2 worm cellular contexts compared by ENCODE assay signal in the genomic region with DNA sequence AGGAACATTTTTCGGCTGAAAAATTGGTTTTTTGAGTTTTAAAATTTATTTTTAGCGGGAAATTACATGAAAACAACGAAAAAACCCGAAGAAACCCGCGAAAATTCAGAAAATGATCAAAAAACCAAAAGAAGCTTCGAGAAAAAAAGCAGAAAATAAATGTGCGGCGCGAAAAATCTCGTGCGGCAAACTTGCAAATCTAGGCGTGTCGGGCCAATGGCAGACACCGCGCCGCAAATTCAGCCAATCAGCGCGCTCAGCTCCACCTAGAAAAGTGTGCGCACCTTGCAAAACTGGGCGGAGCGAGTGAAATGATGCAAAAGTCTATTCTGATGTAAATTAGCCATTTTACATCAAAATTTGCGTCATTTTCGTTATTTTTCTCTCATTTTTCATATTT.
TF ChIP-seq lines count a peak whose summit lies in the region.

A gene (minus strand): TSS at position 15 of the 400 bp plus-strand sequence.

TF ChIP-seq in whole organism, L1 larva, 84 proteins besides CTCF, POLR2A, EP300 and RAD21 (continued from another document):
- TF ChIP-seq pqm-1 (tag; optimal IDR thresholded peaks at IDR 0.05; lab: Kevin White, UChicago) (no peak), tbx-2 (tag; optimal IDR thresholded peaks at IDR 0.05; lab: Kevin White, UChicago) (peak; percentile 99), fos-1 (tag; optimal IDR thresholded peaks at IDR 0.05; lab: Kevin White, UChicago) (peak; percentile 92), unc-62 (GFP tag; optimal IDR thresholded peaks at IDR 0.05; lab: Kevin White, UChicago) (peak; percentile 73), unc-86 (tag; optimal IDR thresholded peaks at IDR 0.05; lab: Kevin White, UChicago) (peak; percentile 100), jun-1 (tag; optimal IDR thresholded peaks at IDR 0.05; lab: Kevin White, UChicago) (peak; percentile 98), ama-1 (optimal IDR thresholded peaks at IDR 0.05; lab: Kevin White, UChicago) (peak; percentile 78), swsn-7 (tag; optimal IDR thresholded peaks at IDR 0.05; lab: Kevin White, UChicago) (peak; percentile 99), lir-3 (tag; optimal IDR thresholded peaks at IDR 0.05; lab: Kevin White, UChicago; ENCODE audit: poor library complexity) (peak; percentile 97), hpl-2 (GFP tag; optimal IDR thresholded peaks at IDR 0.05; lab: Kevin White, UChicago) (peak; percentile 97), tlp-1 (tag; optimal IDR thresholded peaks at IDR 0.05; lab: Kevin White, UChicago) (no peak), dsc-1 (tag; optimal IDR thresholded peaks at IDR 0.05; lab: Kevin White, UChicago) (peak; percentile 100), sox-4 (tag; optimal IDR thresholded peaks at IDR 0.05; lab: Kevin White, UChicago) (peak; percentile 98), skn-1 (tag; optimal IDR thresholded peaks at IDR 0.05; lab: Kevin White, UChicago) (peak; percentile 92), ceh-82 (tag; optimal IDR thresholded peaks at IDR 0.05; lab: Kevin White, UChicago) (peak; percentile 95 to 97 (median 97)), elt-3 (tag; optimal IDR thresholded peaks at IDR 0.05; lab: Kevin White, UChicago) (peak in 3 of 6 experiments; percentile 86 to 97 (median 94)), nhr-77 (tag; optimal IDR thresholded peaks at IDR 0.05; lab: Kevin White, UChicago) (peak; percentile 92), zip-4 (GFP tag; optimal IDR thresholded peaks at IDR 0.05; lab: Kevin White, UChicago) (peak; percentile 96), ztf-11 (tag; optimal IDR thresholded peaks at IDR 0.05; lab: Kevin White, UChicago) (peak; percentile 99 to 100), sup-37 (GFP tag; optimal IDR thresholded peaks at IDR 0.05; lab: Kevin White, UChicago) (peak; percentile 98), snpc-4 (tag; optimal IDR thresholded peaks at IDR 0.05; lab: Kevin White, UChicago) (peak; percentile 90), ces-1 (GFP tag; optimal IDR thresholded peaks at IDR 0.05; lab: Kevin White, UChicago) (no peak), mef-2 (tag; optimal IDR thresholded peaks at IDR 0.05; lab: Kevin White, UChicago) (peak; percentile 85), aly-2 (tag; optimal IDR thresholded peaks at IDR 0.05; lab: Kevin White, UChicago) (peak; percentile 96), blmp-1 (tag; optimal IDR thresholded peaks at IDR 0.05; lab: Kevin White, UChicago) (peak; percentile 82), nhr-90 (tag; optimal IDR thresholded peaks at IDR 0.05; lab: Kevin White, UChicago; ENCODE audit: poor library complexity) (peak; percentile 99), egl-13 (tag; optimal IDR thresholded peaks at IDR 0.05; lab: Kevin White, UChicago) (peak; percentile 99), fkh-8 (tag; optimal IDR thresholded peaks at IDR 0.05; lab: Kevin White, UChicago) (peak; percentile 99)

TF ChIP-seq in whole organism, young adult, 124 proteins besides CTCF, POLR2A, EP300 and RAD21 (continued from another document):
- peak; percentile 68 for TF ChIP-seq sptf-2 (GFP tag; optimal IDR thresholded peaks at IDR 0.05; lab: Kevin White, UChicago)
- TF ChIP-seq hrde-1 (tag; optimal IDR thresholded peaks at IDR 0.05; lab: Kevin White, UChicago; ENCODE audit: borderline replicate concordance) = peak; percentile 96
- TF ChIP-seq hlh-26 (GFP tag; conservative IDR thresholded peaks at IDR 0.05; lab: Robert Waterston, UW) = no peak
- peak; percentile 97 for TF ChIP-seq C17E4.6 (GFP tag; IDR thresholded peaks at IDR 0.05; lab: Robert Waterston, UW)
- peak; percentile 92 for TF ChIP-seq madf-8 (GFP tag; conservative IDR thresholded peaks at IDR 0.05; lab: Robert Waterston, UW)
- peak; percentile 91 for TF ChIP-seq hmg-20 (GFP tag; IDR thresholded peaks at IDR 0.05; lab: Robert Waterston, UW)
- no peak for TF ChIP-seq sdz-38 (tag; optimal IDR thresholded peaks at IDR 0.05; lab: Kevin White, UChicago)
- peak; percentile 24 for TF ChIP-seq ccch-3 (GFP tag; optimal IDR thresholded peaks at IDR 0.05; lab: Kevin White, UChicago)
- peak; percentile 90 for TF ChIP-seq Y79H2A.3 (GFP tag; conservative IDR thresholded peaks at IDR 0.05; lab: Robert Waterston, UW)
- peak; percentile 100 for TF ChIP-seq nfya-2 (GFP tag; IDR thresholded peaks at IDR 0.05; lab: Robert Waterston, UW)
- peak; percentile 100 for TF ChIP-seq C06A6.2 (GFP tag; conservative IDR thresholded peaks at IDR 0.05; lab: Robert Waterston, UW)
- peak; percentile 98 for TF ChIP-seq ceh-27 (GFP tag; optimal IDR thresholded peaks at IDR 0.05; lab: Kevin White, UChicago)
- TF ChIP-seq F10E7.11 (tag; optimal IDR thresholded peaks at IDR 0.05; lab: Kevin White, UChicago) = peak; percentile 96
- TF ChIP-seq madf-6 (GFP tag; IDR thresholded peaks at IDR 0.05; lab: Robert Waterston, UW) = peak; percentile 97
- TF ChIP-seq F37B4.10 (GFP tag; IDR thresholded peaks at IDR 0.05; lab: Robert Waterston, UW) = peak; percentile 96
- peak; percentile 99 for TF ChIP-seq hsf-1 (GFP tag; IDR thresholded peaks at IDR 0.05; lab: Robert Waterston, UW)
- TF ChIP-seq lir-1 (GFP tag; conservative IDR thresholded peaks at IDR 0.05; lab: Robert Waterston, UW) = peak; percentile 97
- no peak for TF ChIP-seq nhr-179 (tag; optimal IDR thresholded peaks at IDR 0.05; lab: Kevin White, UChicago)
- peak; percentile 80 for TF ChIP-seq egrh-3 (GFP tag; IDR thresholded peaks at IDR 0.05; lab: Robert Waterston, UW)
- peak; percentile 64 for TF ChIP-seq tbx-9 (tag; optimal IDR thresholded peaks at IDR 0.05; lab: Kevin White, UChicago; ENCODE audit: borderline replicate concordance)
- TF ChIP-seq ztf-25 (GFP tag; IDR thresholded peaks at IDR 0.05; lab: Robert Waterston, UW) = 0 out of 2 replicates have a peak, but pooled peaks have one; percentile 73
- TF ChIP-seq F22D6.2 (tag; optimal IDR thresholded peaks at IDR 0.05; lab: Kevin White, UChicago) = peak; percentile 87
- TF ChIP-seq chd-7 (tag; optimal IDR thresholded peaks at IDR 0.05; lab: Kevin White, UChicago) = peak; percentile 98
- TF ChIP-seq lin-35 (GFP tag; optimal IDR thresholded peaks at IDR 0.05; lab: Kevin White, UChicago) = peak; percentile 72 to 95 (median 94)
- TF ChIP-seq cebp-1 (GFP tag; IDR thresholded peaks at IDR 0.05; lab: Robert Waterston, UW) = peak; percentile 77
- peak; percentile 96 for TF ChIP-seq cebp-1 (tag; optimal IDR thresholded peaks at IDR 0.05; lab: Kevin White, UChicago)
- TF ChIP-seq F57C9.4 (tag; optimal IDR thresholded peaks at IDR 0.05; lab: Kevin White, UChicago) = peak; percentile 93
- TF ChIP-seq madf-3 (GFP tag; IDR thresholded peaks at IDR 0.05; lab: Robert Waterston, UW) = peak; percentile 96
- peak; percentile 80 for TF ChIP-seq tbp1 (GFP tag; optimal IDR thresholded peaks at IDR 0.05; lab: Kevin White, UChicago)
- 0 out of 2 replicates have a peak, but pooled peaks have one; percentile 41 for TF ChIP-seq aptf-3 (GFP tag; IDR thresholded peaks at IDR 0.05; lab: Robert Waterston, UW)
- TF ChIP-seq T26A5.8 (tag; optimal IDR thresholded peaks at IDR 0.05; lab: Kevin White, UChicago) = peak; percentile 73
- peak; percentile 99 for TF ChIP-seq pbrm-1 (GFP tag; IDR thresholded peaks at IDR 0.05; lab: Robert Waterston, UW)
- TF ChIP-seq efl-1 (GFP tag; optimal IDR thresholded peaks at IDR 0.05; lab: Kevin White, UChicago) = peak; percentile 94
- peak; percentile 81 for TF ChIP-seq F57A8.1 (GFP tag; optimal IDR thresholded peaks at IDR 0.05; lab: Kevin White, UChicago)
- no peak for TF ChIP-seq hlh-12 (tag; optimal IDR thresholded peaks at IDR 0.05; lab: Kevin White, UChicago)
